Worm (Caenorhabditis elegans) whole organism, midembryonic: ENCODE measurements around the gene R144.11.
A peak's percentile ranks its signal among the peaks of the same experiment; 100 is the strongest.

Experiments
- cog-1 ChIP-seq: sonication (generic microtip); optimal IDR thresholded peaks from 2 replicates; lab custom pipeline; 2016; ENCODE audit warnings: missing genetic modification characterization, missing compliant biosample characterization
- flt-1 ChIP-seq: fragments of 200-800 bp; sonication (Bioruptor generic); IDR thresholded peaks from 2 replicates; pipeline ENCODE4 v1.3.6; 2022; ENCODE audit warnings: missing genetic modification characterization, missing compliant biosample characterization
- klf-2 ChIP-seq: fragments of 200-800 bp; sonication (Bioruptor generic); conservative IDR thresholded peaks from 2 replicates; pipeline ENCODE4 v1.3.6; 2022; ENCODE audit warnings: missing genetic modification reagents, missing genetic modification characterization, missing compliant biosample characterization
- ref-1 ChIP-seq: fragments of 200-800 bp; sonication (Bioruptor generic); conservative IDR thresholded peaks from 2 replicates; pipeline ENCODE4 v1.3.6; 2022; ENCODE audit warnings: missing genetic modification reagents, missing genetic modification characterization, missing compliant biosample characterization
- tab-1 ChIP-seq: fragments of 200-800 bp; sonication (Bioruptor generic); IDR thresholded peaks from 2 replicates; pipeline ENCODE4 v1.3.6; 2022; ENCODE audit warnings: missing genetic modification characterization, missing compliant biosample characterization

DNA sequence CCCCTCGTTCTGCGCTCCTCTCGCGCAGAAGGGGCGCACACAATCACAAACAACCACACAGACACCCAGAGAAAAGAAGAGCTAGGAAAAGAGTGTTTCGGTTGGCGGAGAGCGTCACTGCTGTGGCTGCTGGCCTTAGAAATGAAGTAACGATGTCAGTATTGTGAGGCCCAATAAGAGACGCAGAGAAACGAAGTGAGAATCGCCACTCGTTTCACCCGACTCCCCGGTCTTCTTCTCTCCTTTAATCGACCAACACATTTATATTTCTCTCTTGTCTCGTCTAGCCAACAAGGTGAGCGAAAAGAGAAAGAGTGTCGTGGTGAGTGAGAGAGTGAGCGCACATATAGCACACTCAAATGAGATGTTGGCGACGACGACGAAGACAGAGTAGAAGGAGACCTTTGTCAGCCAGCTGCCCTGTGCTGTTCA is 5.3 kb upstream of the R144.11 start:
- TF ChIP-seq cog-1 (peak; percentile 96), tab-1 (GFP tag; lab: Robert Waterston, UW) (0 out of 2 replicates have a peak, but pooled peaks have one; percentile 21), ref-1 (GFP tag; lab: Robert Waterston, UW) (no peak), flt-1 (peak; percentile 82; the same call in 1 of the 2 replicates), klf-2 (GFP tag; lab: Robert Waterston, UW) (no peak)
